Fruit fly (Drosophila melanogaster): Measurements from ENCODE around the gene CG33654.
A peak's percentile ranks its signal among the peaks of the same experiment; 100 is the strongest.

Gene CG33654

dm6 chr3R:9577382-9578137, 5.5 kb downstream of the CG33654 start, which contains the start of the genes Kap-alpha3 and Son (continued):
- peak; percentile 70 for TF ChIP-seq CG1621 (tag; optimal IDR thresholded peaks at IDR 0.05)
- TF ChIP-seq CG10669 (GFP tag; optimal IDR thresholded peaks at IDR 0.05) = peak; percentile 75
- TF ChIP-seq eg (GFP tag; IDR thresholded peaks at IDR 0.05) = peak; percentile 84
- TF ChIP-seq net (GFP tag; optimal IDR thresholded peaks at IDR 0.05) = peak; percentile 83
- TF ChIP-seq dac (GFP tag; optimal IDR thresholded peaks at IDR 0.05) = peak; percentile 63
- peak; percentile 91 for TF ChIP-seq CG3919 (GFP tag; optimal IDR thresholded peaks at IDR 0.05)
- TF ChIP-seq cyc (GFP tag; optimal IDR thresholded peaks at IDR 0.05) = peak; percentile 91
- TF ChIP-seq CG10631 (GFP tag; optimal IDR thresholded peaks at IDR 0.05) = peak; percentile 85
- TF ChIP-seq CG6276 (GFP tag; optimal IDR thresholded peaks at IDR 0.05) = peak; percentile 40
- peak; percentile 83 for TF ChIP-seq CG6808 (GFP tag; optimal IDR thresholded peaks at IDR 0.05)

dm6 chr3R:9573812-9574587, 9.0 kb downstream of the CG33654 start, which contains the start of gene CG9399:
CG9399 (minus strand) TSS chr3R:9574211.
- TF ChIP-seq CG6792 (GFP tag; optimal IDR thresholded peaks at IDR 0.05) = peak; percentile 97
- TF ChIP-seq OdsH (GFP tag; optimal IDR thresholded peaks at IDR 0.05) = peak; percentile 99
- peak; percentile 95 for TF ChIP-seq CG10669 (GFP tag; optimal IDR thresholded peaks at IDR 0.05)
- TF ChIP-seq dac (GFP tag; optimal IDR thresholded peaks at IDR 0.05) = peak; percentile 98
- TF ChIP-seq fkh (GFP tag; optimal IDR thresholded peaks at IDR 0.05) = peak; percentile 58
- peak; percentile 98 for TF ChIP-seq CG3919 (GFP tag; optimal IDR thresholded peaks at IDR 0.05)
- peak; percentile 96 for TF ChIP-seq Met (GFP tag; optimal IDR thresholded peaks at IDR 0.05)
- TF ChIP-seq Smox (GFP tag; optimal IDR thresholded peaks at IDR 0.05) = peak; percentile 98
- peak; percentile 97 for TF ChIP-seq Sox102F (GFP tag; optimal IDR thresholded peaks at IDR 0.05)
- peak; percentile 98 for TF ChIP-seq pdm3 (GFP tag; optimal IDR thresholded peaks at IDR 0.05)
- peak; percentile 97 for TF ChIP-seq CG11762 (GFP tag; optimal IDR thresholded peaks at IDR 0.05; ENCODE audit: insufficient read depth)
- peak; percentile 99 for TF ChIP-seq eg (GFP tag; IDR thresholded peaks at IDR 0.05)
- peak; percentile 97 for TF ChIP-seq net (GFP tag; optimal IDR thresholded peaks at IDR 0.05)
- peak; percentile 88 for TF ChIP-seq CG16779 (tag; optimal IDR thresholded peaks at IDR 0.05)
- peak; percentile 72 for TF ChIP-seq Hr38 (GFP tag; optimal IDR thresholded peaks at IDR 0.05)
- TF ChIP-seq lz (GFP tag; optimal IDR thresholded peaks at IDR 0.05) = peak; percentile 98
- peak; percentile 81 for TF ChIP-seq Blimp-1 (GFP tag; optimal IDR thresholded peaks at IDR 0.05)
- TF ChIP-seq Lpt (GFP tag; optimal IDR thresholded peaks at IDR 0.05) = peak; percentile 96
- TF ChIP-seq CG6276 (GFP tag; optimal IDR thresholded peaks at IDR 0.05) = peak; percentile 96
- TF ChIP-seq Sox14 (GFP tag; optimal IDR thresholded peaks at IDR 0.05) = peak; percentile 96
- TF ChIP-seq CG3032 (tag; optimal IDR thresholded peaks at IDR 0.05) = peak; percentile 97
- TF ChIP-seq Eip78C (GFP tag) = peak; percentile 99
- TF ChIP-seq fd59A (GFP tag; optimal IDR thresholded peaks at IDR 0.05) = peak; percentile 92
- peak; percentile 97 for TF ChIP-seq CG34406 (GFP tag; optimal IDR thresholded peaks at IDR 0.05)
- TF ChIP-seq acj6 (GFP tag; optimal IDR thresholded peaks at IDR 0.05) = peak; percentile 98
- TF ChIP-seq CG32006 (GFP tag; optimal IDR thresholded peaks at IDR 0.05) = peak; percentile 98
- peak; percentile 97 for TF ChIP-seq CG15336 (GFP tag; IDR thresholded peaks at IDR 0.05)
- peak; percentile 99 for TF ChIP-seq CG10631 (GFP tag; optimal IDR thresholded peaks at IDR 0.05)
- TF ChIP-seq Ets21C (GFP tag; optimal IDR thresholded peaks at IDR 0.05) = peak; percentile 93
- TF ChIP-seq Sox15 (GFP tag; optimal IDR thresholded peaks at IDR 0.05) = peak; percentile 97
- peak; percentile 96 for TF ChIP-seq Hr39 (GFP tag; optimal IDR thresholded peaks at IDR 0.05)
- peak; percentile 94 for TF ChIP-seq CG7368 (GFP tag; optimal IDR thresholded peaks at IDR 0.05)
- peak; percentile 98 for TF ChIP-seq esn (GFP tag; optimal IDR thresholded peaks at IDR 0.05)
- peak; percentile 91 for TF ChIP-seq spab (GFP tag; optimal IDR thresholded peaks at IDR 0.05)
- TF ChIP-seq CG8632 (GFP tag; optimal IDR thresholded peaks at IDR 0.05) = peak; percentile 97
- TF ChIP-seq CG6854 (GFP tag; optimal IDR thresholded peaks at IDR 0.05) = peak; percentile 87
- TF ChIP-seq salr (GFP tag; optimal IDR thresholded peaks at IDR 0.05) = peak; percentile 95 to 98
- peak; percentile 96 to 97 for TF ChIP-seq ss (GFP tag; optimal IDR thresholded peaks at IDR 0.05)
- TF ChIP-seq CG31627 (GFP tag; optimal IDR thresholded peaks at IDR 0.05) = peak; percentile 97
- TF ChIP-seq Eip93F (GFP tag; optimal IDR thresholded peaks at IDR 0.05) = peak; percentile 98
- peak; percentile 97 for TF ChIP-seq CG11294 (GFP tag; IDR thresholded peaks at IDR 0.05)
- peak; percentile 98 for TF ChIP-seq svp (GFP tag)
- peak; percentile 96 for TF ChIP-seq cyc (GFP tag; optimal IDR thresholded peaks at IDR 0.05)

Measured in whole organism, prepupa.